Worm (Caenorhabditis elegans) whole organism, L2 larva: ENCODE data around the gene tmem-218.
A peak's percentile ranks its signal among the peaks of the same experiment; 100 is the strongest.

Experiments
- C34F6.9 ChIP-seq: fragments of 150-350 bp; optimal IDR thresholded peaks from 2 replicates; lab custom pipeline; 2014; ENCODE audit warnings: missing biosample characterization, missing genetic modification characterization
- F13H6.1 ChIP-seq: sonication (generic microtip); optimal IDR thresholded peaks from 2 replicates; lab custom pipeline; 2016; ENCODE audit warnings: missing genetic modification characterization, missing compliant biosample characterization
- Y55F3AM.14 ChIP-seq: fragments of 200-800 bp; sonication (Bioruptor generic); optimal IDR thresholded peaks from 2 replicates; lab custom pipeline; 2018; ENCODE audit warnings: mild to moderate bottlenecking, missing genetic modification characterization, missing compliant biosample characterization
- alr-1 ChIP-seq: fragments of 150-350 bp; optimal IDR thresholded peaks from 2 replicates; lab custom pipeline; 2014; ENCODE audit warnings: missing biosample characterization, missing genetic modification characterization
- aly-2 ChIP-seq: fragments of 150-350 bp; optimal IDR thresholded peaks from 2 replicates; lab custom pipeline; 2014; ENCODE audit warnings: missing biosample characterization, missing genetic modification characterization
- ama-1 ChIP-seq: fragments of 150-350 bp; optimal IDR thresholded peaks from 2 replicates; lab custom pipeline; 2018; ENCODE audit warnings: inconsistent platforms
- blmp-1 ChIP-seq: sonication (generic microtip); optimal IDR thresholded peaks from 2 replicates; lab custom pipeline; 2017; ENCODE audit warnings: missing genetic modification characterization, mild to moderate bottlenecking, missing compliant biosample characterization, antibody characterized with exemption, moderate library complexity; ENCODE audit not compliant: insufficient read depth
- ceh-82 ChIP-seq: fragments of 150-350 bp; optimal IDR thresholded peaks from 2 replicates; lab custom pipeline; 2014; ENCODE audit warnings: missing biosample characterization, missing genetic modification characterization
- dmd-4 ChIP-seq: sonication (generic microtip); optimal IDR thresholded peaks from 2 replicates; lab custom pipeline; 2017; ENCODE audit warnings: missing biosample characterization, missing genetic modification characterization
- egl-27 ChIP-seq: sonication (generic microtip); optimal IDR thresholded peaks from 3 replicates; lab custom pipeline; 2017; ENCODE audit warnings: missing biosample characterization, missing genetic modification reagents, missing genetic modification characterization
- elt-1 ChIP-seq: fragments of 150-350 bp; optimal IDR thresholded peaks from 2 replicates; lab custom pipeline; 2014; ENCODE audit warnings: missing biosample characterization, missing genetic modification characterization
- elt-3 ChIP-seq: sonication (generic microtip); optimal IDR thresholded peaks from 2 replicates; lab custom pipeline; 2017; ENCODE audit warnings: missing biosample characterization, missing genetic modification characterization
- fos-1 ChIP-seq: fragments of 150-350 bp; optimal IDR thresholded peaks from 2 replicates; lab custom pipeline; 2014; ENCODE audit warnings: missing biosample characterization, missing genetic modification characterization
- lin-11 ChIP-seq: fragments of 150-350 bp; sonication (generic microtip); optimal IDR thresholded peaks from 2 replicates; lab custom pipeline; 2014; ENCODE audit warnings: missing biosample characterization, missing genetic modification characterization, inconsistent platforms, mixed read lengths
- lin-13 ChIP-seq: fragments of 150-350 bp; optimal IDR thresholded peaks from 2 replicates; lab custom pipeline; 2014; ENCODE audit warnings: missing biosample characterization, missing genetic modification reagents, missing genetic modification characterization
- lin-39 ChIP-seq: fragments of 150-350 bp; optimal IDR thresholded peaks from 2 replicates; lab custom pipeline; 2014; ENCODE audit warnings: missing biosample characterization, missing genetic modification reagents, missing genetic modification characterization
- lsy-2 ChIP-seq, 2 experiments: fragments of 150-350 bp in 1 of 2; sonication (generic microtip) in 1 of 2; optimal IDR thresholded peaks; 2 replicates each; lab custom pipeline; 2014 to 2017; ENCODE audit warnings: missing biosample characterization in 2 of 2, missing genetic modification characterization in 2 of 2
- mab-5 ChIP-seq: fragments of 150-350 bp; optimal IDR thresholded peaks from 2 replicates; lab custom pipeline; 2014; ENCODE audit warnings: missing biosample characterization, missing genetic modification characterization
- mbf-1 ChIP-seq: sonication (generic microtip); optimal IDR thresholded peaks from 2 replicates; lab custom pipeline; 2017; ENCODE audit warnings: missing biosample characterization, missing genetic modification characterization
- nhr-11 ChIP-seq: fragments of 150-350 bp; optimal IDR thresholded peaks from 2 replicates; lab custom pipeline; 2014; ENCODE audit warnings: missing biosample characterization, missing genetic modification characterization
- nhr-21 ChIP-seq: fragments of 150-350 bp; optimal IDR thresholded peaks from 2 replicates; lab custom pipeline; 2014; ENCODE audit warnings: missing biosample characterization, missing genetic modification characterization
- nhr-23 ChIP-seq: fragments of 150-350 bp; optimal IDR thresholded peaks from 2 replicates; lab custom pipeline; 2014; ENCODE audit warnings: missing biosample characterization, missing genetic modification reagents, missing genetic modification characterization
- nhr-237 ChIP-seq: fragments of 150-350 bp; optimal IDR thresholded peaks from 2 replicates; lab custom pipeline; 2014; ENCODE audit warnings: missing biosample characterization, missing genetic modification characterization
- nhr-6 ChIP-seq: fragments of 150-350 bp; optimal IDR thresholded peaks from 2 replicates; lab custom pipeline; 2014; ENCODE audit warnings: missing biosample characterization, missing genetic modification characterization
- nhr-77 ChIP-seq: fragments of 150-350 bp; optimal IDR thresholded peaks from 2 replicates; lab custom pipeline; 2014; ENCODE audit warnings: missing biosample characterization, missing genetic modification characterization
- sem-4 ChIP-seq: fragments of 150-350 bp; optimal IDR thresholded peaks from 2 replicates; lab custom pipeline; 2014; ENCODE audit warnings: missing biosample characterization, missing genetic modification reagents, missing genetic modification characterization
- skn-1 ChIP-seq: sonication (generic microtip); optimal IDR thresholded peaks from 2 replicates; lab custom pipeline; 2017; ENCODE audit warnings: missing biosample characterization, missing genetic modification characterization
- sma-3 ChIP-seq: sonication (generic microtip); optimal IDR thresholded peaks from 2 replicates; lab custom pipeline; 2016; ENCODE audit warnings: missing genetic modification reagents, missing genetic modification characterization, missing compliant biosample characterization
- sma-9 ChIP-seq, 2 experiments: fragments of 150-350 bp in 1 of 2; sonication (generic microtip) in 1 of 2; optimal IDR thresholded peaks; 2 replicates each; lab custom pipeline; 2014 to 2016; ENCODE audit warnings: missing genetic modification characterization in 2 of 2, mild to moderate bottlenecking in 1 of 2, missing biosample characterization in 1 of 2, missing compliant biosample characterization in 1 of 2, missing genetic modification reagents in 1 of 2, moderate library complexity in 1 of 2
- snpc-4 ChIP-seq: fragments of 150-350 bp; optimal IDR thresholded peaks from 2 replicates; lab custom pipeline; 2014; ENCODE audit warnings: missing biosample characterization, missing genetic modification characterization
- unc-39 ChIP-seq: fragments of 150-350 bp; optimal IDR thresholded peaks from 2 replicates; lab custom pipeline; 2014; ENCODE audit warnings: missing biosample characterization, missing genetic modification characterization
- unc-55 ChIP-seq: fragments of 150-350 bp; sonication (generic microtip); optimal IDR thresholded peaks from 3 replicates; lab custom pipeline; 2014; ENCODE audit warnings: missing biosample characterization, missing genetic modification reagents, missing genetic modification characterization
- unc-62 ChIP-seq: fragments of 150-350 bp; optimal IDR thresholded peaks from 2 replicates; lab custom pipeline; 2014; ENCODE audit warnings: missing biosample characterization, missing genetic modification reagents, missing genetic modification characterization
- ztf-1 ChIP-seq: fragments of 200-800 bp; sonication (Bioruptor generic); conservative IDR thresholded peaks from 2 replicates; pipeline ENCODE4 v1.3.6; 2022; ENCODE audit warnings: missing genetic modification characterization, missing compliant biosample characterization
- ztf-11 ChIP-seq: sonication (generic microtip); optimal IDR thresholded peaks from 2 replicates; lab custom pipeline; 2017; ENCODE audit warnings: missing biosample characterization, missing genetic modification characterization

tmem-218 gene

ce11 chrX:17675727-17676126 is 26.2 kb downstream of the tmem-218 start:
- TF ChIP-seq alr-1 (no peak), sma-3 (GFP tag; lab: Kevin White, UChicago) (no peak), mab-5 (no peak), unc-55 (GFP tag; lab: Kevin White, UChicago) (no peak), sma-9 (GFP tag; optimal IDR thresholded peaks at IDR 0.05; lab: Kevin White, UChicago) (no peak), sma-9 (tag; optimal IDR thresholded peaks at IDR 0.05; lab: Kevin White, UChicago) (no peak), C34F6.9 (tag; lab: Kevin White, UChicago) (no peak), nhr-77 (tag; lab: Kevin White, UChicago) (no peak), dmd-4 (no peak), ceh-82 (tag; lab: Kevin White, UChicago) (no peak), unc-39 (tag; lab: Kevin White, UChicago) (no peak), lsy-2 (tag; optimal IDR thresholded peaks at IDR 0.05; lab: Kevin White, UChicago) (no peak), aly-2 (tag; lab: Kevin White, UChicago) (no peak), elt-3 (tag; lab: Kevin White, UChicago) (no peak), sem-4 (tag; lab: Kevin White, UChicago) (no peak), lin-39 (tag; lab: Kevin White, UChicago) (no peak), egl-27 (no peak)
- TF ChIP-seq, all 48 proteins: peak for 0

- TF ChIP-seq nhr-23 (no peak), nhr-11 (no peak), ama-1 (lab: Kevin White, UChicago) (no peak), mbf-1 (tag; lab: Kevin White, UChicago) (no peak), nhr-77 (tag; lab: Kevin White, UChicago) (no peak), sma-9 (GFP tag; optimal IDR thresholded peaks at IDR 0.05; lab: Kevin White, UChicago) (no peak), sma-9 (tag; optimal IDR thresholded peaks at IDR 0.05; lab: Kevin White, UChicago) (no peak), ztf-1 (GFP tag; lab: Robert Waterston, UW) (no peak), ztf-11 (tag; lab: Kevin White, UChicago) (no peak), unc-62 (GFP tag; lab: Kevin White, UChicago) (no peak), lin-13 (GFP tag; lab: Kevin White, UChicago) (no peak), elt-1 (no peak), lsy-2 (tag; optimal IDR thresholded peaks at IDR 0.05; lab: Kevin White, UChicago) (no peak), egl-27 (no peak), sma-3 (GFP tag; lab: Kevin White, UChicago) (no peak), ceh-82 (tag; lab: Kevin White, UChicago) (no peak), lin-39 (tag; lab: Kevin White, UChicago) (no peak), F13H6.1 (no peak), aly-2 (tag; lab: Kevin White, UChicago) (no peak)
These were observed 27.2 kb downstream of the tmem-218 start for ce11 chrX:17676679-17677078.

- TF ChIP-seq nhr-6 (tag; lab: Kevin White, UChicago), result no peak
- TF ChIP-seq fos-1 (tag; lab: Kevin White, UChicago), result peak; percentile 25
These were observed 32.1 kb downstream of the tmem-218 start for ce11 chrX:17681534-17681933.

- TF ChIP-seq nhr-237 (no peak), unc-62 (GFP tag; lab: Kevin White, UChicago) (no peak), blmp-1 (tag; lab: Kevin White, UChicago) (peak; percentile 59), snpc-4 (tag; lab: Kevin White, UChicago) (no peak), unc-55 (GFP tag; lab: Kevin White, UChicago) (no peak), nhr-23 (no peak)
These were observed 32.8 kb downstream of the tmem-218 start for ce11 chrX:17682280-17682679.

- TF ChIP-seq nhr-21 (tag; lab: Kevin White, UChicago) (no peak), F13H6.1 (no peak), lin-11 (no peak), elt-1 (no peak), nhr-23 (no peak), mbf-1 (tag; lab: Kevin White, UChicago) (no peak), skn-1 (no peak), elt-3 (tag; lab: Kevin White, UChicago) (no peak), egl-27 (no peak), lin-13 (GFP tag; lab: Kevin White, UChicago) (no peak), sem-4 (tag; lab: Kevin White, UChicago) (no peak), Y55F3AM.14 (GFP tag; lab: Kevin White, UChicago) (no peak)
These were observed 34.2 kb downstream of the tmem-218 start for ce11 chrX:17683698-17684097.
